Worm (Caenorhabditis elegans): Measurements from ENCODE around the gene shw-3.

- TF ChIP-seq F44E2.7 (GFP tag; IDR thresholded peaks at IDR 0.05), result no peak
- no peak for TF ChIP-seq duxl-1 (tag; optimal IDR thresholded peaks at IDR 0.05; ENCODE audit: poor library complexity)
- no peak for TF ChIP-seq mep-1 (tag; optimal IDR thresholded peaks at IDR 0.05)
- no peak for TF ChIP-seq fkh-10 (GFP tag; optimal IDR thresholded peaks at IDR 0.05)
- TF ChIP-seq mes-2 (tag; optimal IDR thresholded peaks at IDR 0.05; ENCODE audit: poor library complexity, severe bottlenecking), result no peak
- no peak for TF ChIP-seq Y5F2A.4 (GFP tag; optimal IDR thresholded peaks at IDR 0.05)
- no peak for TF ChIP-seq nhr-237 (tag; optimal IDR thresholded peaks at IDR 0.05)
- no peak for TF ChIP-seq dmd-6 (GFP tag; IDR thresholded peaks at IDR 0.05)
- no peak for TF ChIP-seq ceh-20 (GFP tag; IDR thresholded peaks at IDR 0.05)
Measured at ce11 chrV:12974047-12974446, 12.9 kb downstream of the shw-3 start.
